Fruit fly (Drosophila melanogaster) whole organism, embryonic: ENCODE data around the gene Ccn.

Experiments used
- Adf1 ChIP-seq: fragments of 200-800 bp; sonication (Bioruptor generic); IDR thresholded peaks from 2 replicates; pipeline ENCODE4 v1.3.6; 2022; ENCODE audit warnings: missing biosample characterization, missing genetic modification characterization
- CG10274 ChIP-seq: fragments of 200-800 bp; sonication (Bioruptor generic); optimal IDR thresholded peaks from 3 replicates; lab custom pipeline; 2017; ENCODE audit warnings: missing biosample characterization, mild to moderate bottlenecking, missing genetic modification characterization
- CG10565 ChIP-seq: fragments of 200-800 bp; sonication (Bioruptor generic); optimal IDR thresholded peaks from 3 replicates; lab custom pipeline; 2016; ENCODE audit warnings: missing biosample characterization, mild to moderate bottlenecking, missing genetic modification characterization
- CG12299 ChIP-seq: fragments of 200-800 bp; sonication (Bioruptor generic); optimal IDR thresholded peaks from 2 replicates; lab custom pipeline; 2018; ENCODE audit warnings: missing biosample characterization, mild to moderate bottlenecking, missing genetic modification characterization
- CG12659 ChIP-seq: fragments of 200-800 bp; sonication (Bioruptor generic); optimal IDR thresholded peaks from 3 replicates; lab custom pipeline; 2017; ENCODE audit warnings: mild to moderate bottlenecking, missing biosample characterization, missing genetic modification reagents, missing genetic modification characterization
- CG13123 ChIP-seq: fragments of 200-800 bp; sonication (Bioruptor generic); optimal IDR thresholded peaks from 2 replicates; lab custom pipeline; 2016; ENCODE audit warnings: missing biosample characterization, missing genetic modification characterization
- CG13775 ChIP-seq: fragments of 200-800 bp; sonication (Bioruptor generic); optimal IDR thresholded peaks from 3 replicates; lab custom pipeline; 2017; ENCODE audit warnings: missing biosample characterization, mild to moderate bottlenecking, missing genetic modification characterization
- CG14710 ChIP-seq: fragments of 200-800 bp; sonication (Bioruptor generic); optimal IDR thresholded peaks from 3 replicates; lab custom pipeline; 2019; ENCODE audit warnings: missing biosample characterization, mild to moderate bottlenecking, missing genetic modification characterization, moderate library complexity
- CG15479 ChIP-seq: fragments of 200-800 bp; sonication (Bioruptor generic); optimal IDR thresholded peaks from 3 replicates; lab custom pipeline; 2019; ENCODE audit warnings: missing biosample characterization, mild to moderate bottlenecking, missing genetic modification characterization, moderate library complexity
- CG15514 ChIP-seq: fragments of 200-800 bp; sonication (Bioruptor generic); optimal IDR thresholded peaks from 3 replicates; lab custom pipeline; 2017; ENCODE audit warnings: missing biosample characterization, missing genetic modification characterization, mild to moderate bottlenecking, moderate library complexity, missing genetic modification reagents
- CG1603 ChIP-seq: fragments of 200-800 bp; sonication (Bioruptor generic); optimal IDR thresholded peaks from 2 replicates; lab custom pipeline; 2019; ENCODE audit warnings: missing biosample characterization, mild to moderate bottlenecking, missing genetic modification characterization, moderate library complexity
- CG17359 ChIP-seq: fragments of 200-800 bp; sonication (Bioruptor generic); optimal IDR thresholded peaks from 3 replicates; lab custom pipeline; 2018; ENCODE audit warnings: missing biosample characterization, mild to moderate bottlenecking, missing genetic modification characterization, moderate library complexity
- CG18619 ChIP-seq: fragments of 200-800 bp; sonication (Bioruptor generic); optimal IDR thresholded peaks from 3 replicates; lab custom pipeline; 2017; ENCODE audit warnings: missing biosample characterization, mild to moderate bottlenecking, missing genetic modification characterization
- CG2875 ChIP-seq: fragments of 200-800 bp; sonication (Bioruptor generic); optimal IDR thresholded peaks from 2 replicates; lab custom pipeline; 2017; ENCODE audit warnings: missing biosample characterization, mild to moderate bottlenecking, missing genetic modification characterization, missing genetic modification reagents
- CG2889 ChIP-seq: fragments of 200-800 bp; sonication (Bioruptor generic); IDR thresholded peaks from 3 replicates; pipeline ENCODE4 v1.3.6; 2022; ENCODE audit warnings: missing biosample characterization, missing genetic modification characterization
- CG4328 ChIP-seq: fragments of 200-800 bp; sonication (Bioruptor generic); optimal IDR thresholded peaks from 3 replicates; lab custom pipeline; 2017; ENCODE audit warnings: missing biosample characterization, missing genetic modification reagents, missing genetic modification characterization
- CG4360 ChIP-seq: fragments of 200-800 bp; sonication (Bioruptor generic); IDR thresholded peaks from 2 replicates; pipeline ENCODE4 v1.3.6; 2022; ENCODE audit warnings: missing biosample characterization, missing genetic modification characterization
- CG4707 ChIP-seq: fragments of 200-800 bp; sonication (Bioruptor generic); optimal IDR thresholded peaks from 2 replicates; lab custom pipeline; 2018; ENCODE audit warnings: missing biosample characterization, mild to moderate bottlenecking, missing genetic modification characterization, moderate library complexity
- CG6689 ChIP-seq: fragments of 200-800 bp; sonication (Bioruptor generic); IDR thresholded peaks from 2 replicates; pipeline ENCODE4 v1.3.6; 2022; ENCODE audit warnings: missing biosample characterization, missing genetic modification characterization
- CG7987 ChIP-seq: fragments of 200-800 bp; sonication (Bioruptor generic); optimal IDR thresholded peaks from 2 replicates; lab custom pipeline; 2018; ENCODE audit warnings: missing biosample characterization, mild to moderate bottlenecking, missing genetic modification characterization, moderate library complexity
- CG8765 ChIP-seq: fragments of 200-800 bp; sonication (Bioruptor generic); IDR thresholded peaks from 2 replicates; pipeline ENCODE4 v1.3.6; 2022; ENCODE audit warnings: missing biosample characterization, missing genetic modification characterization
- CG9817 ChIP-seq: fragments of 200-800 bp; sonication (Bioruptor generic); optimal IDR thresholded peaks from 2 replicates; lab custom pipeline; 2018; ENCODE audit warnings: missing biosample characterization, mild to moderate bottlenecking, missing genetic modification characterization, moderate library complexity
- CoRest ChIP-seq: fragments of 200-800 bp; sonication (Bioruptor generic); optimal IDR thresholded peaks from 3 replicates; lab custom pipeline; 2018; ENCODE audit warnings: missing biosample characterization, mild to moderate bottlenecking, missing genetic modification characterization, moderate library complexity
- D19A ChIP-seq: fragments of 200-800 bp; optimal IDR thresholded peaks from 3 replicates; lab custom pipeline; 2019; ENCODE audit warnings: missing biosample characterization, mild to moderate bottlenecking, missing genetic modification characterization, moderate library complexity
- Deaf1 ChIP-seq: fragments of 200-800 bp; optimal IDR thresholded peaks from 3 replicates; lab custom pipeline; 2019; ENCODE audit warnings: missing biosample characterization, mild to moderate bottlenecking, missing genetic modification characterization, moderate library complexity
- Dfd ChIP-seq, 2 experiments: fragments of >200 bp; optimal IDR thresholded peaks; 2 replicates each; lab custom pipeline; 2017; ENCODE audit warnings: missing biosample characterization in 2 of 2, missing genetic modification characterization in 2 of 2
- Hr39 ChIP-seq: fragments of >200 bp; optimal IDR thresholded peaks from 2 replicates; lab custom pipeline; 2017
- Hr51 ChIP-seq, 2 experiments: fragments of 200-800 bp; sonication (Bioruptor generic); optimal IDR thresholded peaks; 2 replicates in 1 of 2; 3 replicates in 1 of 2; lab custom pipeline; 2016 to 2018; ENCODE audit warnings: missing biosample characterization in 2 of 2, missing genetic modification characterization in 2 of 2, mild to moderate bottlenecking in 1 of 2, moderate library complexity in 1 of 2
- Lpt ChIP-seq: fragments of >200 bp; optimal IDR thresholded peaks from 2 replicates; lab custom pipeline; 2018; ENCODE audit warnings: missing biosample characterization, missing genetic modification characterization
- Meics ChIP-seq: fragments of 200-800 bp; sonication (Bioruptor generic); optimal IDR thresholded peaks from 2 replicates; lab custom pipeline; 2017; ENCODE audit warnings: missing biosample characterization, mild to moderate bottlenecking, missing genetic modification characterization
- Mes4 ChIP-seq: fragments of 200-800 bp; sonication (Bioruptor generic); optimal IDR thresholded peaks from 2 replicates; lab custom pipeline; 2016; ENCODE audit warnings: missing biosample characterization, missing genetic modification characterization
- Rfx ChIP-seq: fragments of 200-800 bp; sonication (Bioruptor generic); IDR thresholded peaks from 2 replicates; pipeline ENCODE4 v1.3.6; 2022; ENCODE audit warnings: missing biosample characterization, missing genetic modification characterization
- Sox100B ChIP-seq: fragments of 200-800 bp; sonication (Bioruptor generic); optimal IDR thresholded peaks from 3 replicates; lab custom pipeline; 2018; ENCODE audit warnings: missing biosample characterization, mild to moderate bottlenecking, missing genetic modification characterization
- Sox102F ChIP-seq: fragments of 200-800 bp; sonication (Bioruptor generic); optimal IDR thresholded peaks from 2 replicates; lab custom pipeline; 2018; ENCODE audit warnings: missing biosample characterization, mild to moderate bottlenecking, missing genetic modification characterization, moderate library complexity
- bowl ChIP-seq: fragments of 200-800 bp; sonication (Bioruptor generic); IDR thresholded peaks from 2 replicates; pipeline ENCODE4 v1.3.6; 2022; ENCODE audit warnings: missing biosample characterization, missing genetic modification characterization
- br ChIP-seq: fragments of >200 bp; optimal IDR thresholded peaks from 2 replicates; lab custom pipeline; 2017
- corto ChIP-seq: fragments of 200-800 bp; sonication (Bioruptor generic); optimal IDR thresholded peaks from 2 replicates; lab custom pipeline; 2016; ENCODE audit warnings: missing biosample characterization, mild to moderate bottlenecking, missing genetic modification characterization, moderate library complexity
- ftz-f1 ChIP-seq: fragments of 200-800 bp; sonication (Bioruptor generic); optimal IDR thresholded peaks from 2 replicates; lab custom pipeline; 2016; ENCODE audit warnings: missing biosample characterization, missing genetic modification characterization
- gfzf ChIP-seq: fragments of 200-800 bp; sonication (Bioruptor generic); optimal IDR thresholded peaks from 2 replicates; lab custom pipeline; 2016; ENCODE audit warnings: missing biosample characterization, mild to moderate bottlenecking, missing genetic modification characterization, moderate library complexity
- insv ChIP-seq, 2 experiments: fragments of 200-800 bp; sonication (Bioruptor generic); optimal IDR thresholded peaks; 3 replicates each; lab custom pipeline; 2016 to 2018; ENCODE audit warnings: missing biosample characterization in 2 of 2, missing genetic modification characterization in 2 of 2
- inv ChIP-seq: fragments of 200-800 bp; sonication (Bioruptor generic); IDR thresholded peaks from 2 replicates; pipeline ENCODE4 v1.3.6; 2022; ENCODE audit warnings: missing biosample characterization, missing genetic modification characterization; ENCODE audit not compliant: partially characterized antibody
- mld ChIP-seq: fragments of 200-800 bp; sonication (Bioruptor generic); IDR thresholded peaks from 3 replicates; pipeline ENCODE4 v1.3.6; 2022; ENCODE audit warnings: missing biosample characterization, missing genetic modification characterization; ENCODE audit not compliant: partially characterized antibody
- peb ChIP-seq: fragments of 200-800 bp; sonication (Bioruptor generic); IDR thresholded peaks from 2 replicates; pipeline ENCODE4 v1.3.6; 2022; ENCODE audit warnings: missing biosample characterization, missing genetic modification characterization
- pfk ChIP-seq: fragments of 200-800 bp; sonication (Bioruptor generic); optimal IDR thresholded peaks from 2 replicates; lab custom pipeline; 2018; ENCODE audit warnings: missing biosample characterization, mild to moderate bottlenecking, missing genetic modification characterization, moderate library complexity
- pzg ChIP-seq: fragments of 200-800 bp; sonication (Bioruptor generic); optimal IDR thresholded peaks from 3 replicates; lab custom pipeline; 2018; ENCODE audit warnings: missing biosample characterization, mild to moderate bottlenecking, missing genetic modification characterization, moderate library complexity
- seq ChIP-seq: fragments of 200-800 bp; sonication (Bioruptor generic); IDR thresholded peaks from 2 replicates; pipeline ENCODE4 v1.3.6; 2022; ENCODE audit warnings: missing biosample characterization, missing genetic modification characterization
- sug ChIP-seq: fragments of 200-800 bp; optimal IDR thresholded peaks from 2 replicates; lab custom pipeline; 2019; ENCODE audit warnings: missing biosample characterization, mild to moderate bottlenecking, missing genetic modification characterization, moderate library complexity
- wor ChIP-seq: fragments of 200-800 bp; sonication (Bioruptor generic); IDR thresholded peaks from 2 replicates; pipeline ENCODE4 v1.3.6; 2022; ENCODE audit warnings: missing biosample characterization, missing genetic modification characterization
- yki ChIP-seq: fragments of >200 bp; optimal IDR thresholded peaks from 3 replicates; lab custom pipeline; 2018

The Ccn gene

DNA sequence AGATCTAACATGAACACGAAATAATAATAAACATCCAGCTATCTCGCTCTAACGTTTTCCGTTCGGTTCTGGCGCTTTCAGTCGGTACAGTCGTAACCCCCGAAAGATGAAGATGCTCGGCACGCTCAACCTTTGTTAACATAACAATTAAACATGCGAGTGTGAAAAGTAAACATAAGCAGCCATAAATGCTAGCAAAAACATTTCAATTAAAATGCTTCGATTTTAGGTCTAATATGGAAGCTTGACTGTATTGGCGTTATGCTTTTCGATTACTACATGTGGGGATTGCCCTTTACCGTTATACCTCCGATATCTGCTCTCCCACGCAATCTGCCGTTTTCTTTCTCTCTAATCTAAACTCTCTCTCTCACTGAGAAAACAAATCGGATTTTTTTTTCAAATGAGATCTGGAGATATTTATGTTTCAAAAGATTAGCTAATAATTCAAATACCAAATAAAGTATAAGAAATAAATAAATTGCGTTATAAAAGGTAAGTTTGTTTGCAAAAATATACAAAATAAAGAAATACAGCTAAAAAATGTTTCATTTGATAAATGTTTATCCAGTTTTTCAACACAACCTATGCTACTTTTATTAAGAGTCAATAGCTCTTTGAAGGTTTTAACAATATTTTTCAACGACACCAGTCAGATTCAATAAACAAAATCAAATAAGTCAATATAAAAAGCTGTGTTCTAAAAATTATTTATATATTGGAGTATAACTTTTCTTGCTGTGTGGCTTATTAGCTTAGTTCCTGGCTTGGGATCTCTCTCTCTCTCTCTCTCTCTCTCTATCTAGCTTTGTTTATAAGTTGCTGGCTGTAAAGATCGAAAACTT, 31.2 kb upstream of the Ccn start (continued):
- TF ChIP-seq CG4360 (GFP tag; lab: Robert Waterston, UW), result peak; percentile 69
- peak; percentile 83 for TF ChIP-seq CG18619 (GFP tag; lab: Kevin White, UChicago)
- TF ChIP-seq mld (GFP tag; lab: Robert Waterston, UW), result no peak
- TF ChIP-seq br, result no peak
- TF ChIP-seq CG10274 (GFP tag; lab: Kevin White, UChicago), result peak; percentile 73
- TF ChIP-seq pzg (GFP tag; lab: Kevin White, UChicago), result peak; percentile 27
- no peak for TF ChIP-seq Hr39
- TF ChIP-seq CG13123 (GFP tag; lab: Kevin White, UChicago), result peak; percentile 61
- TF ChIP-seq CG1603 (tag; lab: Kevin White, UChicago), result peak; percentile 94
- TF ChIP-seq CG13775 (GFP tag; lab: Kevin White, UChicago), result peak; percentile 71
- peak; percentile 92 for TF ChIP-seq CG2889 (GFP tag; lab: Robert Waterston, UW)
- peak; percentile 89 for TF ChIP-seq Sox102F
- peak; percentile 64 for TF ChIP-seq D19A (tag; lab: Kevin White, UChicago)
- TF ChIP-seq ftz-f1 (GFP tag; lab: Kevin White, UChicago), result peak; percentile 74
- TF ChIP-seq CG7987 (GFP tag; lab: Kevin White, UChicago), result peak; percentile 85
- TF ChIP-seq insv (GFP tag; optimal IDR thresholded peaks at IDR 0.05; lab: Kevin White, UChicago), result peak in 1 of 2 experiments; percentile 4
- peak; percentile 41 for TF ChIP-seq CG10565 (GFP tag; lab: Kevin White, UChicago)
- TF ChIP-seq gfzf, result no peak
- TF ChIP-seq CG6689 (GFP tag; lab: Robert Waterston, UW), result peak; percentile 90
- TF ChIP-seq CG12299 (tag; lab: Kevin White, UChicago), result peak; percentile 62
- TF ChIP-seq Rfx (GFP tag; lab: Robert Waterston, UW), result peak; percentile 98
- TF ChIP-seq inv, result no peak
- TF ChIP-seq Hr51 (GFP tag; optimal IDR thresholded peaks at IDR 0.05; lab: Kevin White, UChicago), result peak; percentile 76 to 82
- TF ChIP-seq Sox100B (GFP tag; lab: Kevin White, UChicago), result peak; percentile 42
- peak; percentile 83 for TF ChIP-seq CG2875
- peak; percentile 64; the same call in 1 of the 2 replicates for TF ChIP-seq CG8765 (GFP tag; lab: Robert Waterston, UW)
- peak; percentile 70 for TF ChIP-seq CG4707 (GFP tag; lab: Kevin White, UChicago)
- peak; percentile 74 for TF ChIP-seq Adf1 (GFP tag; lab: Robert Waterston, UW)
- no peak for TF ChIP-seq Lpt (GFP tag; lab: Kevin White, UChicago)
- peak; percentile 86 for TF ChIP-seq CG12659 (GFP tag; lab: Kevin White, UChicago)
- TF ChIP-seq wor (GFP tag; lab: Robert Waterston, UW), result peak; percentile 74
- TF ChIP-seq CG17359, result peak; percentile 91
- TF ChIP-seq CG15479, result no peak
- no peak for TF ChIP-seq yki
- no peak for TF ChIP-seq Dfd (GFP tag; optimal IDR thresholded peaks at IDR 0.05; lab: Kevin White, UChicago)
- peak; percentile 78 for TF ChIP-seq bowl (GFP tag; lab: Robert Waterston, UW)
- peak; percentile 50 for TF ChIP-seq CG14710
- no peak for TF ChIP-seq pfk
- peak; percentile 77 for TF ChIP-seq Deaf1 (tag; lab: Kevin White, UChicago)
- TF ChIP-seq sug (tag; lab: Kevin White, UChicago), result no peak
- TF ChIP-seq CG9817 (tag; lab: Kevin White, UChicago), result peak; percentile 88
- no peak for TF ChIP-seq CG4328 (GFP tag; lab: Kevin White, UChicago)
- TF ChIP-seq corto (GFP tag; lab: Kevin White, UChicago), result peak; percentile 53
- TF ChIP-seq CG15514 (GFP tag; lab: Kevin White, UChicago), result peak; percentile 82
- peak; percentile 89 for TF ChIP-seq seq (GFP tag; lab: Robert Waterston, UW)
- peak; percentile 86 for TF ChIP-seq peb
- TF ChIP-seq CoRest (tag; lab: Kevin White, UChicago), result peak; percentile 78
- peak; percentile 69 for TF ChIP-seq Mes4
- TF ChIP-seq Meics (GFP tag; lab: Kevin White, UChicago), result peak; percentile 89
